Fruit fly (Drosophila melanogaster): ENCODE measurements around the gene alpha-Man-IIa.

- TF ChIP-seq CG1620 (GFP tag; optimal IDR thresholded peaks at IDR 0.05), result no peak
- no peak for TF ChIP-seq CG33017 (tag; optimal IDR thresholded peaks at IDR 0.05)
- TF ChIP-seq CG11617 (GFP tag; optimal IDR thresholded peaks at IDR 0.05), result no peak
- TF ChIP-seq CG7101 (tag; optimal IDR thresholded peaks at IDR 0.05), result no peak
- no peak for TF ChIP-seq CG7045 (GFP tag; optimal IDR thresholded peaks at IDR 0.05)
- TF ChIP-seq cic (GFP tag; optimal IDR thresholded peaks at IDR 0.05), result no peak
- no peak for TF ChIP-seq toe (GFP tag; optimal IDR thresholded peaks at IDR 0.05)
Measured at dm6 chr3R:9435898-9436297, 23.6 kb downstream of the alpha-Man-IIa start.
